Fruit fly (Drosophila melanogaster): Measurements from ENCODE around the gene CG32547.

- TF ChIP-seq trh (GFP tag; optimal IDR thresholded peaks at IDR 0.05) (no peak), crc (GFP tag; optimal IDR thresholded peaks at IDR 0.05) (no peak), CG9876 (GFP tag; optimal IDR thresholded peaks at IDR 0.05) (no peak), CG9817 (tag; optimal IDR thresholded peaks at IDR 0.05) (no peak), CG2120 (GFP tag; optimal IDR thresholded peaks at IDR 0.05) (peak; percentile 16), H2.0 (GFP tag; IDR thresholded peaks at IDR 0.05) (no peak), sr (GFP tag; IDR thresholded peaks at IDR 0.05) (no peak), CG10462 (GFP tag; optimal IDR thresholded peaks at IDR 0.05) (no peak), otp (GFP tag; IDR thresholded peaks at IDR 0.05) (no peak), CG3407 (GFP tag; optimal IDR thresholded peaks at IDR 0.05) (no peak), kni (GFP tag; optimal IDR thresholded peaks at IDR 0.05) (no peak), CG1602 (GFP tag; optimal IDR thresholded peaks at IDR 0.05) (no peak), ems (GFP tag; optimal IDR thresholded peaks at IDR 0.05) (no peak)
Measured at dm6 chrX:18515205-18515921, 36.1 kb upstream of the CG32547 start, which contains the start of the genes Bx and HisRS.

All from whole organism, embryonic.